Worm (Caenorhabditis elegans): Measurements from ENCODE around the gene F13H6.5.

F13H6.5 gene

DNA sequence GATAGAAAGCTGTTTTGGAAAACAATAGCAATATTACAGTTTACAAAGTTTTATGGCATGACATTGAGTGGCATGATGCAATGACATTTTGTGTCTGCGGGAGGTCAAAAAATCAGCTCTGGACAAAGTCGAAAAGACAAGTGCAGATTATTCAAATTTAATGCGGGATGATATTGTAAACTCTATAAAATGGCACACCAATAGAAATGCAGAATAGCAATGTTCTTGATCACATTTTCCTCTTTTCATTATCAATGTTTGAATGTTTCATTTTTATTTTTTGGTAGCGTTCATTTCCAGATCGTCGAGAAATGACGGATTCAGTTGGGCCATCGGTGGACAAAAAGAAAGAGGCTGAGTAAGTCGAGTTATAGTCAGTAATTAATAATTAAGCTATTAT is 45.8 kb downstream of the F13H6.5 start, which contains the start of gene T28C12.2:
Gene T28C12.2 (plus strand): TSS at position 301 of the 400 bp plus-strand sequence.
- no peak for TF ChIP-seq T22C8.4 (GFP tag; IDR thresholded peaks at IDR 0.05)
- no peak for TF ChIP-seq tab-1 (GFP tag; IDR thresholded peaks at IDR 0.05)
- no peak for TF ChIP-seq flt-1 (GFP tag; IDR thresholded peaks at IDR 0.05)
- no peak for TF ChIP-seq klf-2 (GFP tag; conservative IDR thresholded peaks at IDR 0.05)
- TF ChIP-seq med-1 (GFP tag; optimal IDR thresholded peaks at IDR 0.05; ENCODE audit: insufficient read depth), result no peak
- no peak for TF ChIP-seq ref-1 (GFP tag; conservative IDR thresholded peaks at IDR 0.05)
- no peak for TF ChIP-seq ztf-23 (GFP tag; IDR thresholded peaks at IDR 0.05)
- TF ChIP-seq ztf-29 (GFP tag; IDR thresholded peaks at IDR 0.05), result no peak
- no peak for TF ChIP-seq cog-1 (tag; optimal IDR thresholded peaks at IDR 0.05)

ce11 chrV:6326980-6327379 is 47.8 kb downstream of the F13H6.5 start, which contains the start of gene fbxa-202:
TSS of gene fbxa-202 (plus strand) at chrV:6327280.
- TF ChIP-seq ref-1 (GFP tag; conservative IDR thresholded peaks at IDR 0.05), result no peak
- no peak for TF ChIP-seq klf-2 (GFP tag; conservative IDR thresholded peaks at IDR 0.05)

- no peak for TF ChIP-seq ref-1 (GFP tag; conservative IDR thresholded peaks at IDR 0.05)
- no peak for TF ChIP-seq ztf-29 (GFP tag; IDR thresholded peaks at IDR 0.05)
- no peak for TF ChIP-seq tab-1 (GFP tag; IDR thresholded peaks at IDR 0.05)
- no peak for TF ChIP-seq flt-1 (GFP tag; IDR thresholded peaks at IDR 0.05)
- no peak for TF ChIP-seq T22C8.4 (GFP tag; IDR thresholded peaks at IDR 0.05)
- no peak for TF ChIP-seq med-1 (GFP tag; optimal IDR thresholded peaks at IDR 0.05; ENCODE audit: insufficient read depth)
- TF ChIP-seq cog-1 (tag; optimal IDR thresholded peaks at IDR 0.05), result no peak
- TF ChIP-seq klf-2 (GFP tag; conservative IDR thresholded peaks at IDR 0.05), result no peak
- no peak for TF ChIP-seq ztf-23 (GFP tag; IDR thresholded peaks at IDR 0.05)
These were observed 48.4 kb downstream of the F13H6.5 start for ce11 chrV:6326394-6326793.

ce11 chrV:6323602-6324001 is 51.1 kb downstream of the F13H6.5 start:
- TF ChIP-seq med-1 (GFP tag; optimal IDR thresholded peaks at IDR 0.05; ENCODE audit: insufficient read depth) (no peak), ref-1 (GFP tag; conservative IDR thresholded peaks at IDR 0.05) (no peak), flt-1 (GFP tag; IDR thresholded peaks at IDR 0.05) (no peak), ztf-29 (GFP tag; IDR thresholded peaks at IDR 0.05) (no peak), klf-2 (GFP tag; conservative IDR thresholded peaks at IDR 0.05) (no peak), T22C8.4 (GFP tag; IDR thresholded peaks at IDR 0.05) (no peak), tab-1 (GFP tag; IDR thresholded peaks at IDR 0.05) (no peak), ztf-23 (GFP tag; IDR thresholded peaks at IDR 0.05) (no peak), cog-1 (tag; optimal IDR thresholded peaks at IDR 0.05) (no peak)

DNA sequence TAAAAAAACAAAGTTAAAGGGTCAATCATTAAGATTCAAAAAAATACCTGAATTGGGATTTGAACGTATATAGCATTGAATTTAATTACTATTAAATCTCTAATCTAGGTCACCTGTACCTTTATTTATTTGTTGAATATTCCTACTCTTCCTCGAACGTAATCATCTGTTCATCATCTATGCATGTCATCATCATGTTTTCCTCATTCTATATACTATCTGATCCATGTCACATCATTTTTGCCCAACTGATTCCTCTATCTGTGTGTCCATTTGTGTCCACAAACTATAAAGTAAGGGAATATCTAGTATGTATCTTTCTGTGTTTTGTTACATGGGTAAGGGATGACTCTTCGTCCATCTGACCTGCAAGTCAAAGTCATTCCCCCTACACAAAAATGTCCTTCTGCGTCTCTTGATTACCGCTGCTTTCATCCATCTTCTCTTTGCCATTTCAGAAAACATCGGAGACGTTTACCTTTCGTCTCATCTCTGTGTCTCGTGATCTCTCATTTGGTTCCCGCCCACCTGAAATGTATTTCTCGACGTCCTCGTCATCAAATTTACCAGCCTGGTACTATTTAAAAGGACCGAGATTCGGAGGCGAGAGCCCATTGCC is 51.9 kb downstream of the F13H6.5 start:
- TF ChIP-seq ref-1 (GFP tag; conservative IDR thresholded peaks at IDR 0.05) (no peak), klf-2 (GFP tag; conservative IDR thresholded peaks at IDR 0.05) (no peak), flt-1 (GFP tag; IDR thresholded peaks at IDR 0.05) (no peak), ztf-29 (GFP tag; IDR thresholded peaks at IDR 0.05) (no peak), med-1 (GFP tag; optimal IDR thresholded peaks at IDR 0.05; ENCODE audit: insufficient read depth) (no peak), cog-1 (tag; optimal IDR thresholded peaks at IDR 0.05) (no peak)
